Worm (Caenorhabditis elegans): ENCODE results near the gene R11G1.2.

Gene R11G1.2

ce11 chrX:3697623-3698022, 47.2 kb downstream of the R11G1.2 start (continued):
- TF ChIP-seq atf-7 (tag; optimal IDR thresholded peaks at IDR 0.05), result peak; percentile 14
- TF ChIP-seq ztf-3 (GFP tag; optimal IDR thresholded peaks at IDR 0.05), result no peak
- peak; percentile 95 for TF ChIP-seq rpc-1 (optimal IDR thresholded peaks at IDR 0.05)
- peak; percentile 97 for TF ChIP-seq rpc-1 (tag; optimal IDR thresholded peaks at IDR 0.05)
- TF ChIP-seq ztf-6 (GFP tag; IDR thresholded peaks at IDR 0.05), result no peak; the same call in 1 of the 2 replicates
- 0 out of 2 replicates have a peak, but pooled peaks have one; percentile 47 for TF ChIP-seq attf-3 (GFP tag; conservative IDR thresholded peaks at IDR 0.05)

ce11 chrX:3701861-3702260, 51.4 kb downstream of the R11G1.2 start:
- TF ChIP-seq mcd-1 (GFP tag; IDR thresholded peaks at IDR 0.05), result no peak
- no peak for TF ChIP-seq lin-35 (GFP tag; optimal IDR thresholded peaks at IDR 0.05)
- no peak for TF ChIP-seq repo-1 (tag; optimal IDR thresholded peaks at IDR 0.05)
- TF ChIP-seq nhr-120 (GFP tag; IDR thresholded peaks at IDR 0.05), result no peak
- no peak for TF ChIP-seq ekl-4 (GFP tag; IDR thresholded peaks at IDR 0.05)
- no peak for TF ChIP-seq bed-2 (GFP tag; IDR thresholded peaks at IDR 0.05)
- TF ChIP-seq nfya-2 (GFP tag; IDR thresholded peaks at IDR 0.05), result no peak
- TF ChIP-seq let-607 (tag; optimal IDR thresholded peaks at IDR 0.05), result no peak
- TF ChIP-seq cebp-2 (GFP tag; IDR thresholded peaks at IDR 0.05), result no peak
- no peak for TF ChIP-seq B0019.2 (GFP tag; conservative IDR thresholded peaks at IDR 0.05)
- no peak for TF ChIP-seq rpc-1 (optimal IDR thresholded peaks at IDR 0.05)
- TF ChIP-seq rpc-1 (tag; optimal IDR thresholded peaks at IDR 0.05), result no peak
- TF ChIP-seq ceh-79 (tag; optimal IDR thresholded peaks at IDR 0.05), result no peak
- TF ChIP-seq pha-4 (tag; optimal IDR thresholded peaks at IDR 0.05), result no peak
- no peak for TF ChIP-seq ztf-3 (GFP tag; optimal IDR thresholded peaks at IDR 0.05)
- no peak for TF ChIP-seq nhr-179 (tag; optimal IDR thresholded peaks at IDR 0.05)
- TF ChIP-seq B0035.1 (tag; optimal IDR thresholded peaks at IDR 0.05), result no peak
- TF ChIP-seq snpc-4 (GFP tag; optimal IDR thresholded peaks at IDR 0.05), result no peak
- no peak for TF ChIP-seq snpc-4 (tag; optimal IDR thresholded peaks at IDR 0.05)
- TF ChIP-seq ets-4 (GFP tag; optimal IDR thresholded peaks at IDR 0.05), result no peak

Measured in whole organism, young adult.